Worm (Caenorhabditis elegans) whole organism, L3 larva: ENCODE results near the gene C47A10.16.

ENCODE experiments used
- R02D3.7 ChIP-seq: fragments of 150-350 bp; optimal IDR thresholded peaks from 2 replicates; lab custom pipeline; 2014; ENCODE audit warnings: missing biosample characterization, missing genetic modification characterization
- ZK546.5 ChIP-seq: sonication (generic microtip); optimal IDR thresholded peaks from 2 replicates; lab custom pipeline; 2017; ENCODE audit warnings: missing biosample characterization, missing genetic modification characterization
- aly-2 ChIP-seq: fragments of 150-350 bp; optimal IDR thresholded peaks from 2 replicates; lab custom pipeline; 2014; ENCODE audit warnings: missing biosample characterization, missing genetic modification characterization
- ceh-16 ChIP-seq: sonication (generic microtip); optimal IDR thresholded peaks from 2 replicates; lab custom pipeline; 2017; ENCODE audit warnings: missing biosample characterization, missing genetic modification characterization
- ceh-28 ChIP-seq: fragments of 150-350 bp; optimal IDR thresholded peaks from 2 replicates; lab custom pipeline; 2014; ENCODE audit warnings: missing biosample characterization, missing genetic modification reagents, missing genetic modification characterization
- ceh-82 ChIP-seq: fragments of 150-350 bp; optimal IDR thresholded peaks from 2 replicates; lab custom pipeline; 2014; ENCODE audit warnings: missing biosample characterization, missing genetic modification characterization
- ceh-9 ChIP-seq: sonication (generic microtip); optimal IDR thresholded peaks from 2 replicates; lab custom pipeline; 2018; ENCODE audit warnings: missing biosample characterization, missing genetic modification characterization
- egl-27 ChIP-seq: sonication (generic microtip); optimal IDR thresholded peaks from 4 replicates; lab custom pipeline; 2017; ENCODE audit warnings: missing biosample characterization, missing genetic modification reagents, missing genetic modification characterization
- egl-5 ChIP-seq: fragments of 150-350 bp; optimal IDR thresholded peaks from 2 replicates; lab custom pipeline; 2017; ENCODE audit warnings: missing biosample characterization, missing genetic modification reagents, missing genetic modification characterization, inconsistent platforms
- elt-1 ChIP-seq: fragments of 150-350 bp; optimal IDR thresholded peaks from 2 replicates; lab custom pipeline; 2014; ENCODE audit warnings: missing biosample characterization, missing genetic modification characterization
- elt-2 ChIP-seq: sonication (generic microtip); optimal IDR thresholded peaks from 2 replicates; lab custom pipeline; 2016; ENCODE audit warnings: missing genetic modification reagents, mild to moderate bottlenecking, missing genetic modification characterization, missing compliant biosample characterization
- eor-1 ChIP-seq, 2 experiments: fragments of 150-350 bp; optimal IDR thresholded peaks; 2 replicates each; lab custom pipeline; 2014 to 2018; ENCODE audit warnings: missing biosample characterization in 2 of 2, missing genetic modification characterization in 2 of 2
- fkh-10 ChIP-seq: sonication (generic microtip); optimal IDR thresholded peaks from 2 replicates; lab custom pipeline; 2017; ENCODE audit warnings: missing biosample characterization, missing genetic modification reagents, missing genetic modification characterization
- fkh-2 ChIP-seq: fragments of 150-350 bp; optimal IDR thresholded peaks from 2 replicates; lab custom pipeline; 2014; ENCODE audit warnings: missing biosample characterization, missing genetic modification reagents, missing genetic modification characterization
- hmg-11 ChIP-seq: sonication (generic microtip); optimal IDR thresholded peaks from 2 replicates; lab custom pipeline; 2016; ENCODE audit warnings: missing genetic modification characterization, missing compliant biosample characterization
- jun-1 ChIP-seq: fragments of 150-350 bp; optimal IDR thresholded peaks from 2 replicates; lab custom pipeline; 2014; ENCODE audit warnings: missing biosample characterization, missing genetic modification reagents, missing genetic modification characterization
- lin-15B ChIP-seq: fragments of 150-350 bp; optimal IDR thresholded peaks from 2 replicates; lab custom pipeline; 2014; ENCODE audit warnings: missing biosample characterization, missing genetic modification characterization
- lin-39 ChIP-seq: fragments of 150-350 bp; optimal IDR thresholded peaks from 2 replicates; lab custom pipeline; 2018; ENCODE audit warnings: missing biosample characterization, missing genetic modification reagents, missing genetic modification characterization
- lsy-12 ChIP-seq: sonication (generic microtip); optimal IDR thresholded peaks from 2 replicates; lab custom pipeline; 2016; ENCODE audit warnings: mild to moderate bottlenecking, missing genetic modification characterization, missing compliant biosample characterization
- mml-1 ChIP-seq: fragments of 150-350 bp; sonication (generic microtip); optimal IDR thresholded peaks from 3 replicates; lab custom pipeline; 2014; ENCODE audit warnings: missing biosample characterization, missing genetic modification characterization
- nhr-11 ChIP-seq: fragments of 150-350 bp; optimal IDR thresholded peaks from 2 replicates; lab custom pipeline; 2014; ENCODE audit warnings: missing biosample characterization, missing genetic modification characterization
- nhr-12 ChIP-seq: fragments of 150-350 bp; optimal IDR thresholded peaks from 2 replicates; lab custom pipeline; 2014; ENCODE audit warnings: missing biosample characterization, missing genetic modification characterization
- nhr-237 ChIP-seq: fragments of 150-350 bp; optimal IDR thresholded peaks from 2 replicates; lab custom pipeline; 2014; ENCODE audit warnings: missing biosample characterization, missing genetic modification characterization
- nhr-25 ChIP-seq: sonication (generic microtip); optimal IDR thresholded peaks from 2 replicates; lab custom pipeline; 2017; ENCODE audit warnings: missing biosample characterization, missing genetic modification characterization
- nhr-28 ChIP-seq: fragments of 150-350 bp; optimal IDR thresholded peaks from 2 replicates; lab custom pipeline; 2014; ENCODE audit warnings: missing biosample characterization, missing genetic modification characterization
- nhr-43 ChIP-seq: sonication (generic microtip); optimal IDR thresholded peaks from 2 replicates; lab custom pipeline; 2016; ENCODE audit warnings: mild to moderate bottlenecking, missing genetic modification characterization, missing compliant biosample characterization; ENCODE audit not compliant: poor library complexity, severe bottlenecking
- nhr-76 ChIP-seq: fragments of 150-350 bp; sonication (generic microtip); optimal IDR thresholded peaks from 5 replicates; lab custom pipeline; 2014; ENCODE audit warnings: missing biosample characterization, missing genetic modification characterization
- pha-4 ChIP-seq: fragments of 150-350 bp; optimal IDR thresholded peaks from 2 replicates; lab custom pipeline; 2014; ENCODE audit warnings: missing biosample characterization, missing genetic modification reagents, missing genetic modification characterization
- sea-2 ChIP-seq: fragments of 150-350 bp; sonication (generic microtip); optimal IDR thresholded peaks from 4 replicates; lab custom pipeline; 2014; ENCODE audit warnings: missing biosample characterization, missing genetic modification reagents, missing genetic modification characterization
- snpc-4 ChIP-seq: fragments of 150-350 bp; optimal IDR thresholded peaks from 2 replicates; lab custom pipeline; 2014; ENCODE audit warnings: missing biosample characterization, missing genetic modification characterization
- unc-39 ChIP-seq: sonication (generic microtip); optimal IDR thresholded peaks from 4 replicates; lab custom pipeline; 2017; ENCODE audit warnings: missing biosample characterization, missing genetic modification characterization
- zag-1 ChIP-seq: fragments of 150-350 bp; optimal IDR thresholded peaks from 2 replicates; lab custom pipeline; 2014; ENCODE audit warnings: missing biosample characterization, missing genetic modification characterization
- ztf-11 ChIP-seq: fragments of 150-350 bp; optimal IDR thresholded peaks from 2 replicates; lab custom pipeline; 2014; ENCODE audit warnings: missing biosample characterization, missing genetic modification characterization
- ztf-4 ChIP-seq: fragments of 150-350 bp; optimal IDR thresholded peaks from 2 replicates; lab custom pipeline; 2014; ENCODE audit warnings: missing biosample characterization, missing genetic modification characterization

The C47A10.16 gene

DNA sequence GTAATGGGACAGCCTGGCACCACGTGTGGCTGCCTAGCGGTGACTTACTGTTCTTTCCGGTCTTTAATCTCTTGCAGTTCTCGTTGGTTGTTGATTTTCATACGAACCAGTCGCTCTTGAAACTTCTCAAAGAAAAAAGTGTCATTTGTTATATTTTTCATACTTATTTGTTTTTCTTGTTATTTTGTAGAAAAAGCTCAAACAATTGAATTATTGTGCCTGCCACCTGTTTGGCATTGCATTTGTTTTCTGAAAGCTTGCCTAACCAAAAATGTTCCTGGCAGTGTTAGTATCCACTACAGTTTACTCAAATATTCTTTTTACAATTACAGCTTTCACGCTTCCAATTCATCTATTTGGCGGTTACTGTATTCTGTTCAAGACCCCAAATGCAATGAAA is at the start of gene C47A10.16, which contains the start of gene srh-283:
TSS of gene C47A10.16 (minus strand) at position 101 of the 400 bp plus-strand sequence.
TSS of gene srh-283 (plus strand) at position 272 of the 400 bp plus-strand sequence.
- TF ChIP-seq egl-5 (tag; lab: Kevin White, UChicago) (no peak), sea-2 (no peak), nhr-11 (tag; lab: Kevin White, UChicago) (no peak), elt-1 (tag; lab: Kevin White, UChicago) (no peak), hmg-11 (tag; lab: Kevin White, UChicago) (no peak), eor-1 (tag; optimal IDR thresholded peaks at IDR 0.05; lab: Kevin White, UChicago) (no peak), ztf-4 (tag; lab: Kevin White, UChicago) (no peak), nhr-25 (tag; lab: Kevin White, UChicago) (no peak), unc-39 (tag; lab: Kevin White, UChicago) (no peak), ceh-82 (tag; lab: Kevin White, UChicago) (no peak), nhr-28 (tag; lab: Kevin White, UChicago) (no peak)
- TF ChIP-seq, all 47 proteins: peak for 0

DNA sequence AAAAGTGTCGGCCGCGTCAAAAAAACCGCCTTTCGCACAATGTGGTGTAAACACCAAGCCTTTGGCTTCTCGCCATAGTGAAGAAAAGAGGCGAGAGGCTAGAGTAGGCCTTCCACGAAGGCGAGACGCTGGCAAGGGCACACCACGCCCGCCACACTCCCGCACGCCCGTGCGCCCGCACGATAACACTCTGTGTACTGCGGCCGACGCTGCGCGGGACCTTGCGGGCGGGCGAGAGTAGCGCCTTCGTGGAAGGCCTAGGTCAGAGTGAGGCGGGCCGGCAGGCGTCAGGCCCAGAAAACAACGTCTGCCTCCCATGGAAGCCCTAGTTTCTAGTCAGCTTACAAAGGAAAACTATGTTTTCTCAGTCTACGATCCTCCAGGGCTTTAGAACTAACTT is 47.1 kb upstream of the C47A10.16 start:
- no peak for TF ChIP-seq ztf-4 (tag; lab: Kevin White, UChicago)
- no peak for TF ChIP-seq ceh-28 (tag; lab: Kevin White, UChicago)
- no peak for TF ChIP-seq fkh-2
- TF ChIP-seq nhr-12: no peak
- no peak for TF ChIP-seq aly-2 (tag; lab: Kevin White, UChicago)
- TF ChIP-seq lin-39 (tag; lab: Kevin White, UChicago): no peak

DNA sequence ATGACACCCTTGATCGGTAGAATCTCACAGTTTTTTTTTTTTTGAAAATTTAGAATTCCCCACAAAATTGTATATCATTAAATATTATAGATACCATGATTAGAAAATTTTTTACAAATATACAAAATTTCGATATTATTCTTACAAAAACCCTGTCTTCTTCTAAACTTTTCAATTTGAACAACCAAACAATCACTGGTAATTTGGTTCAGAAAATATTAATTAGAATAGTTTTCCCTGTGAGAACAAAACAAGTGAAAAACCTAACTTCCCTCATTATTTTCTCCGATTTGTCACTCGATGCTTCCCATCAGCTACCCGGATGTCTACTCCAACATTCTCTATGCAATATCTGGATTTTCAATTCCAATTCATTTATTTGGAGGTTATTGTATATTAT is 45.1 kb upstream of the C47A10.16 start, which contains the start of gene srh-296:
TSS of gene srh-296 (plus strand) at position 301 of the 400 bp plus-strand sequence.
- TF ChIP-seq lsy-12 (tag; lab: Kevin White, UChicago): no peak
- TF ChIP-seq fkh-2: no peak
- TF ChIP-seq nhr-28 (tag; lab: Kevin White, UChicago): no peak
- no peak for TF ChIP-seq nhr-76
- TF ChIP-seq lin-15B (tag; lab: Kevin White, UChicago): no peak
- no peak for TF ChIP-seq elt-2 (tag; lab: Kevin White, UChicago)
- no peak for TF ChIP-seq zag-1
- no peak for TF ChIP-seq fkh-10 (GFP tag; lab: Kevin White, UChicago)
- no peak for TF ChIP-seq ceh-9
- no peak for TF ChIP-seq nhr-11 (tag; lab: Kevin White, UChicago)
- TF ChIP-seq R02D3.7: no peak
- no peak for TF ChIP-seq jun-1 (tag; lab: Kevin White, UChicago)

ce11 chrV:17805323-17805722 is 40.3 kb upstream of the C47A10.16 start, which contains the start of gene srh-291:
Gene srh-291 (plus strand): TSS chrV:17805623.
- TF ChIP-seq elt-1 (tag; lab: Kevin White, UChicago) (no peak), hmg-11 (tag; lab: Kevin White, UChicago) (no peak), elt-2 (tag; lab: Kevin White, UChicago) (no peak), eor-1 (tag; optimal IDR thresholded peaks at IDR 0.05; lab: Kevin White, UChicago) (no peak), nhr-12 (no peak), ZK546.5 (tag; lab: Kevin White, UChicago) (no peak), nhr-237 (tag; lab: Kevin White, UChicago) (no peak), sea-2 (no peak), zag-1 (no peak), pha-4 (no peak), nhr-76 (no peak), mml-1 (tag; lab: Kevin White, UChicago) (no peak), ceh-28 (tag; lab: Kevin White, UChicago) (no peak), egl-27 (tag; lab: Kevin White, UChicago) (no peak), egl-5 (tag; lab: Kevin White, UChicago) (no peak), snpc-4 (tag; lab: Kevin White, UChicago) (no peak), ceh-16 (tag; lab: Kevin White, UChicago) (no peak), ztf-11 (tag; lab: Kevin White, UChicago) (no peak)

DNA sequence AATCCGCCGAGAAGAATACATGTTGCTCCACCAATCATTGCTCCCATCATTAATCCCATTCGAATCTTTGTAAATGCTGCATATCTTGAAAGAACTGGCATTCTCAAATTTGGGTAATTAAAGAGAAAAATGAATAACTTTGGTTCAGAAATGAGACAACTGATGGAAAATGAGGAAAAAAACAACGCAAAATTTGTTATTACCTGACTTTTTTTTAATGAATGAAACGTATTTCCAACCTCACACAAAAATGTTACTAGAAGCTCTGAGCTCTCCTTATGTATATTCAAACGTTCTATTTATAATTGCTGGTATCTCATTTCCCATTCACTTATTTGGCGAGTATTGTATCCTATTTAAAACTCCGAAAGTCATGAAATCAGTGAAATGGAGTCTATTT is 37.5 kb upstream of the C47A10.16 start, which contains the start of the genes Y94A7B.11 and srh-292:
TSS of gene Y94A7B.11 (minus strand) at position 101 of the 400 bp plus-strand sequence.
TSS of gene srh-292 (plus strand) at position 251 of the 400 bp plus-strand sequence.
- no peak for TF ChIP-seq elt-2 (tag; lab: Kevin White, UChicago)
- TF ChIP-seq nhr-11 (tag; lab: Kevin White, UChicago): no peak
- no peak for TF ChIP-seq nhr-43 (tag; lab: Kevin White, UChicago)
- TF ChIP-seq nhr-12: no peak
- TF ChIP-seq pha-4: no peak
- TF ChIP-seq eor-1 (tag; optimal IDR thresholded peaks at IDR 0.05; lab: Kevin White, UChicago): no peak
- TF ChIP-seq nhr-25 (tag; lab: Kevin White, UChicago): no peak
- no peak for TF ChIP-seq ztf-11 (tag; lab: Kevin White, UChicago)
- TF ChIP-seq lsy-12 (tag; lab: Kevin White, UChicago): no peak
- TF ChIP-seq nhr-28 (tag; lab: Kevin White, UChicago): no peak
- no peak for TF ChIP-seq nhr-237 (tag; lab: Kevin White, UChicago)
